Worm (Caenorhabditis elegans) whole organism, early embryonic: ENCODE data around the gene nlp-2.

Experiments used
- ama-1 ChIP-seq: fragments of 150-350 bp; optimal IDR thresholded peaks from 2 replicates; lab custom pipeline; 2014
- ets-7 ChIP-seq: sonication (generic microtip); optimal IDR thresholded peaks from 2 replicates; lab custom pipeline; 2016; ENCODE audit warnings: missing genotype, missing genetic modification characterization, missing compliant biosample characterization
- flt-1 ChIP-seq: fragments of 200-800 bp; sonication (Bioruptor generic); IDR thresholded peaks from 2 replicates; pipeline ENCODE4 v1.3.6; 2022; ENCODE audit warnings: missing genetic modification characterization, missing compliant biosample characterization
- hmbx-1 ChIP-seq: sonication (generic microtip); optimal IDR thresholded peaks from 2 replicates; lab custom pipeline; 2016; ENCODE audit warnings: mild to moderate bottlenecking, missing genetic modification characterization, missing compliant biosample characterization
- tra-4 ChIP-seq: sonication (generic microtip); optimal IDR thresholded peaks from 2 replicates; lab custom pipeline; 2017; ENCODE audit warnings: missing genetic modification characterization, missing compliant biosample characterization

DNA sequence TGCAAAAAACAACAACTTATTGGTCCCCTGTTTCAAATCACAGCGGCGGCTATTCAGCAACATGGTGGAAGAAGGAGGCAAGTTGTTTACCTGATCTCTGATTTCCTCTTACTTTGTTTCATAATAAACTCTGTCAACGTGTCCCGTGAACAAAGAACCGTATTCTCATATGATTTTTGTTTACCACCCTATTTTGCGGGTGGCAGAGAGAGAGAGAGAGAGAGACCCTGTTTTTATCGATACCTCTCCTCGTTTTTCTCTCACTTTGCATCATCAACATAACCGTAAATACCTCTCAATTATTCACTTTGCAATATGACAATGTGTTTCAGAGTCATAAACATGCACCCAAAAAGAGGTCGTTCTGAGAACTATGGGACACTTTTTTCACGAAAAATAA is 27.1 kb downstream of the nlp-2 start:
- TF ChIP-seq flt-1 (GFP tag; lab: Robert Waterston, UW) (no peak), ets-7 (tag; lab: Kevin White, UChicago) (no peak), tra-4 (no peak), ama-1 (lab: Kevin White, UChicago) (no peak), hmbx-1 (no peak)
